Worm (Caenorhabditis elegans) whole organism, mixed stage, embryonic: ENCODE results near the gene nlp-60.

Experiments
- elt-1 ChIP-seq: sonication (generic microtip); optimal IDR thresholded peaks from 2 replicates; lab custom pipeline; 2017; ENCODE audit warnings: missing genetic modification characterization, mild to moderate bottlenecking, missing compliant biosample characterization, antibody characterized with exemption, moderate library complexity, borderline replicate concordance; ENCODE audit not compliant: insufficient read depth
- snpc-4 ChIP-seq: fragments of 150-350 bp; optimal IDR thresholded peaks from 2 replicates; lab custom pipeline; 2014; ENCODE audit warnings: missing biosample characterization, missing genetic modification characterization
- unc-62 ChIP-seq: fragments of 150-350 bp; optimal IDR thresholded peaks from 2 replicates; lab custom pipeline; 2014; ENCODE audit warnings: missing biosample characterization, missing genetic modification reagents, missing genetic modification characterization

DNA sequence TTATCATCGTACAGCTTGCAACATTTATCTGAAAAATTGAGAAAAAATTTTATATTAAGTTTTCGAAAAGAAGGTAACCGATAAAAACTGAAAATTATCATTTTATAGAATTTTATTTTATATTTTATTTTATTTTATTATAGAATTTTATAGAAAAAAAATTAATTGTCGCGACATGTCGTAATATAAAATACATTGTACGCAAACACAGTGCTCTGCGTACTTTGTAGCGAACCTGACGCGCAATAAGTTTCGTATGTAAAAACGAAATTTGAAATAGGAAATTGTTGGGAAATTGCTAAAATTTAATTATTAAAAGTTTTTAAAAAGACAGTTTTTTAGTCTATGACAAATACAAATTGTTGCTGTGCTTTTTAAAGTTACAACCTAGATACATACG lies 12.4 kb upstream of the nlp-60 start, which contains the start of the genes hst-1 and ints-6:
- TF ChIP-seq snpc-4 (tag; lab: Kevin White, UChicago) (no peak), elt-1 (tag; lab: Kevin White, UChicago) (no peak), unc-62 (GFP tag; lab: Kevin White, UChicago) (no peak)
